Worm (Caenorhabditis elegans) whole organism, early embryonic: Measurements from ENCODE around the gene W09C2.8.

Experiments
- B0310.2 ChIP-seq: sonication (generic microtip); optimal IDR thresholded peaks from 2 replicates; lab custom pipeline; 2016; ENCODE audit warnings: mild to moderate bottlenecking, missing genetic modification characterization, missing compliant biosample characterization
- F13C5.2 ChIP-seq: sonication (generic microtip); optimal IDR thresholded peaks from 2 replicates; lab custom pipeline; 2017; ENCODE audit warnings: mild to moderate bottlenecking, missing genetic modification characterization, inconsistent platforms, missing compliant biosample characterization
- aly-1 ChIP-seq: sonication (generic microtip); optimal IDR thresholded peaks from 2 replicates; lab custom pipeline; 2016; ENCODE audit warnings: missing genetic modification characterization, missing compliant biosample characterization
- ama-1 ChIP-seq: fragments of 150-350 bp; optimal IDR thresholded peaks from 2 replicates; lab custom pipeline; 2014
- ceh-13 ChIP-seq: fragments of 200-800 bp; sonication (Bioruptor generic); optimal IDR thresholded peaks from 2 replicates; lab custom pipeline; 2018; ENCODE audit warnings: mild to moderate bottlenecking, missing genetic modification characterization, missing compliant biosample characterization
- ceh-36 ChIP-seq: sonication (generic microtip); optimal IDR thresholded peaks from 2 replicates; lab custom pipeline; 2016; ENCODE audit warnings: missing genetic modification characterization, inconsistent platforms, missing compliant biosample characterization
- ets-7 ChIP-seq: sonication (generic microtip); optimal IDR thresholded peaks from 2 replicates; lab custom pipeline; 2016; ENCODE audit warnings: missing genotype, missing genetic modification characterization, missing compliant biosample characterization
- flt-1 ChIP-seq: fragments of 200-800 bp; sonication (Bioruptor generic); IDR thresholded peaks from 2 replicates; pipeline ENCODE4 v1.3.6; 2022; ENCODE audit warnings: missing genetic modification characterization, missing compliant biosample characterization
- hmbx-1 ChIP-seq: sonication (generic microtip); optimal IDR thresholded peaks from 2 replicates; lab custom pipeline; 2016; ENCODE audit warnings: mild to moderate bottlenecking, missing genetic modification characterization, missing compliant biosample characterization
- hmg-4 ChIP-seq: fragments of 200-800 bp; sonication (Bioruptor generic); optimal IDR thresholded peaks from 2 replicates; lab custom pipeline; 2018; ENCODE audit warnings: mild to moderate bottlenecking, missing genetic modification characterization, missing compliant biosample characterization
- hnd-1 ChIP-seq: sonication (generic microtip); optimal IDR thresholded peaks from 2 replicates; lab custom pipeline; 2016; ENCODE audit warnings: missing genetic modification characterization, missing compliant biosample characterization
- pes-1 ChIP-seq: fragments of 200-800 bp; sonication (Bioruptor generic); IDR thresholded peaks from 2 replicates; pipeline ENCODE4 v1.3.6; 2022; ENCODE audit warnings: missing genetic modification reagents, missing genetic modification characterization, missing compliant biosample characterization
- scrt-1 ChIP-seq: fragments of 200-800 bp; sonication (Bioruptor generic); IDR thresholded peaks from 2 replicates; pipeline ENCODE4 v1.3.6; 2022; ENCODE audit warnings: missing genetic modification characterization, missing compliant biosample characterization
- sea-1 ChIP-seq: fragments of 200-800 bp; sonication (Bioruptor generic); conservative IDR thresholded peaks from 2 replicates; pipeline ENCODE4 v1.3.6; 2022; ENCODE audit warnings: missing genetic modification characterization, missing compliant biosample characterization
- tbx-11 ChIP-seq: fragments of 200-800 bp; sonication (Bioruptor generic); IDR thresholded peaks from 2 replicates; pipeline ENCODE4 v1.3.6; 2022; ENCODE audit warnings: missing genetic modification characterization, missing compliant biosample characterization
- tbx-37 ChIP-seq: fragments of 200-800 bp; sonication (Bioruptor generic); conservative IDR thresholded peaks from 2 replicates; pipeline ENCODE4 v1.3.6; 2022; ENCODE audit warnings: missing genetic modification reagents, missing genetic modification characterization, missing compliant biosample characterization
- tra-4 ChIP-seq: sonication (generic microtip); optimal IDR thresholded peaks from 2 replicates; lab custom pipeline; 2017; ENCODE audit warnings: missing genetic modification characterization, missing compliant biosample characterization

W09C2.8 gene

ce11 chrIV:9584352-9584751, 39.8 kb downstream of the W09C2.8 start:
- no peak for TF ChIP-seq tbx-37 (GFP tag; lab: Robert Waterston, UW)
- no peak for TF ChIP-seq hmg-4 (GFP tag; lab: Kevin White, UChicago)
- no peak for TF ChIP-seq hnd-1 (tag; lab: Kevin White, UChicago)
- no peak for TF ChIP-seq flt-1 (GFP tag; lab: Robert Waterston, UW)
- TF ChIP-seq pes-1 (GFP tag; lab: Robert Waterston, UW) = no peak
- TF ChIP-seq ceh-36 (tag; lab: Kevin White, UChicago) = no peak
- no peak for TF ChIP-seq aly-1 (tag; lab: Kevin White, UChicago)
- TF ChIP-seq sea-1 = no peak
- no peak for TF ChIP-seq ama-1 (lab: Kevin White, UChicago)
- no peak for TF ChIP-seq F13C5.2 (tag; lab: Kevin White, UChicago)
- no peak for TF ChIP-seq ets-7 (tag; lab: Kevin White, UChicago)
- TF ChIP-seq ceh-13 (GFP tag; lab: Kevin White, UChicago) = no peak
- TF ChIP-seq scrt-1 (GFP tag; lab: Robert Waterston, UW) = no peak
- TF ChIP-seq hmbx-1 (tag; lab: Kevin White, UChicago) = no peak
- no peak for TF ChIP-seq tra-4 (tag; lab: Kevin White, UChicago)
- no peak for TF ChIP-seq B0310.2 (tag; lab: Kevin White, UChicago)
- TF ChIP-seq tbx-11 (GFP tag; lab: Robert Waterston, UW) = no peak

DNA sequence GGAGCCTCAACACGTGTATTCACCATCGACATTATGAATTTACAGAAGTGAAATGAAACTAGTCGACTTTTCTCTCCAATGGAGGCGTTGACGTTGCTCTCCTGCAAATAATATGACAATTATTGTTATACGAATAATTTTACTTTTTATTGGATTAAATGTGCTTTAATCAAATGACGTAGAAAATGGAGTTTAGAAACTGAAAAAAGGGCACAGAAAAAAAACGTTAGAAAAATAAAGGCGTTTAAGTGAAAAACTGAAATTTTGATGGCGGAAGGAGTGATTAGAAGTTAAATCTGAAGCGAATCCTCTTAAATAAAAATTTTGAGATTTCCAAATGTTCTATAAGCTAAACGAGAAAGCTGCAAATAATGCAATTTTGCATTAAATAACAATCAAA, 44.2 kb downstream of the W09C2.8 start, which contains the start of gene npr-2:
TSS of gene npr-2 (minus strand) at position 101 of the 400 bp plus-strand sequence.
- TF ChIP-seq F13C5.2 (tag; lab: Kevin White, UChicago) = no peak
- TF ChIP-seq ets-7 (tag; lab: Kevin White, UChicago) = no peak
- TF ChIP-seq B0310.2 (tag; lab: Kevin White, UChicago) = no peak
- no peak for TF ChIP-seq hmg-4 (GFP tag; lab: Kevin White, UChicago)
- TF ChIP-seq ceh-13 (GFP tag; lab: Kevin White, UChicago) = no peak
- no peak for TF ChIP-seq scrt-1 (GFP tag; lab: Robert Waterston, UW)
- TF ChIP-seq aly-1 (tag; lab: Kevin White, UChicago) = no peak
- TF ChIP-seq hnd-1 (tag; lab: Kevin White, UChicago) = no peak
- TF ChIP-seq tra-4 (tag; lab: Kevin White, UChicago) = no peak
- no peak for TF ChIP-seq sea-1
- TF ChIP-seq ama-1 (lab: Kevin White, UChicago) = no peak
